Worm (Caenorhabditis elegans) whole organism, young adult: ENCODE data around the gene K11H3.3.

Experiments
- B0035.1 ChIP-seq: sonication (generic microtip); optimal IDR thresholded peaks from 2 replicates; lab custom pipeline; 2016; ENCODE audit warnings: missing genetic modification characterization, mild to moderate bottlenecking, missing compliant biosample characterization, missing genotype, missing genetic modification reagents
- die-1 ChIP-seq: sonication (generic microtip); optimal IDR thresholded peaks from 2 replicates; lab custom pipeline; 2016; ENCODE audit warnings: missing genotype, mild to moderate bottlenecking, missing genetic modification characterization, missing compliant biosample characterization
- mel-28 ChIP-seq: sonication (generic microtip); optimal IDR thresholded peaks from 2 replicates; lab custom pipeline; 2016; ENCODE audit warnings: borderline replicate concordance, mild to moderate bottlenecking, missing genetic modification characterization, missing compliant biosample characterization
- tlf-1 ChIP-seq: fragments of 200-800 bp; sonication (Bioruptor generic); optimal IDR thresholded peaks from 2 replicates; lab custom pipeline; 2018; ENCODE audit warnings: mild to moderate bottlenecking, missing genetic modification characterization, missing compliant biosample characterization

ce11 chrIII:9854960-9855359 is 3.3 kb downstream of the K11H3.3 start:
- TF ChIP-seq tlf-1 (GFP tag; lab: Kevin White, UChicago) (no peak), die-1 (tag; lab: Kevin White, UChicago) (no peak), mel-28 (tag; lab: Kevin White, UChicago) (no peak), B0035.1 (tag; lab: Kevin White, UChicago) (no peak)
